Fruit fly (Drosophila melanogaster): Measurements from ENCODE around the gene Cnot4.

Cnot4 gene

dm6 chr2L:10387869-10388726, 8.4 kb upstream of the Cnot4 start, which contains the start of gene da:
TSS of gene da (plus strand) at chr2L:10388105.
- TF ChIP-seq fru (GFP tag; optimal IDR thresholded peaks at IDR 0.05), result peak; percentile 39
- TF ChIP-seq HLH106 (tag; optimal IDR thresholded peaks at IDR 0.05), result peak; percentile 61
- TF ChIP-seq Myc (optimal IDR thresholded peaks at IDR 0.05), result no peak
- no peak for TF ChIP-seq tai (GFP tag; optimal IDR thresholded peaks at IDR 0.05)
- peak in 1 of 2 experiments; percentile 24 for TF ChIP-seq foxo (GFP tag; optimal IDR thresholded peaks at IDR 0.05)
- TF ChIP-seq br (GFP tag; optimal IDR thresholded peaks at IDR 0.05), result no peak
- peak; percentile 31 for TF ChIP-seq sage (GFP tag; optimal IDR thresholded peaks at IDR 0.05)
- TF ChIP-seq sv (GFP tag; optimal IDR thresholded peaks at IDR 0.05), result peak; percentile 15
- no peak for TF ChIP-seq Hr78 (GFP tag; optimal IDR thresholded peaks at IDR 0.05)
- peak; percentile 55 for TF ChIP-seq rgr (GFP tag; optimal IDR thresholded peaks at IDR 0.05)
- peak; percentile 94 for TF ChIP-seq N (GFP tag; optimal IDR thresholded peaks at IDR 0.05)
- TF ChIP-seq GATAd (GFP tag; optimal IDR thresholded peaks at IDR 0.05), result no peak
- peak; percentile 47 for TF ChIP-seq Sp1 (GFP tag; optimal IDR thresholded peaks at IDR 0.05)
- no peak for TF ChIP-seq Hr83 (GFP tag; optimal IDR thresholded peaks at IDR 0.05; ENCODE audit: poor library complexity, severe bottlenecking)
- peak; percentile 12 for TF ChIP-seq CG9705 (GFP tag; optimal IDR thresholded peaks at IDR 0.05)
- no peak for TF ChIP-seq Mio (GFP tag; optimal IDR thresholded peaks at IDR 0.05)
- TF ChIP-seq pan (optimal IDR thresholded peaks at IDR 0.05), result no peak
- TF ChIP-seq dl (GFP tag; optimal IDR thresholded peaks at IDR 0.05; ENCODE audit: insufficient read depth in 1 of 2, partially characterized antibody in 2 of 2), result no peak
- TF ChIP-seq dmrt93B (GFP tag; optimal IDR thresholded peaks at IDR 0.05), result no peak
- TF ChIP-seq woc (GFP tag; optimal IDR thresholded peaks at IDR 0.05), result peak; percentile 64
- TF ChIP-seq Vsx2 (GFP tag; optimal IDR thresholded peaks at IDR 0.05; ENCODE audit: partially characterized antibody), result no peak
- TF ChIP-seq OdsH (GFP tag; optimal IDR thresholded peaks at IDR 0.05), result no peak
- no peak for TF ChIP-seq Rel (GFP tag; optimal IDR thresholded peaks at IDR 0.05)
- peak; percentile 39 for TF ChIP-seq Rel (tag; optimal IDR thresholded peaks at IDR 0.05)
- no peak for TF ChIP-seq Abd-B (GFP tag; optimal IDR thresholded peaks at IDR 0.05)
- TF ChIP-seq usp (GFP tag; optimal IDR thresholded peaks at IDR 0.05), result no peak
- peak; percentile 69 for TF ChIP-seq lola (GFP tag; optimal IDR thresholded peaks at IDR 0.05)
- TF ChIP-seq jim (GFP tag; optimal IDR thresholded peaks at IDR 0.05), result no peak
- TF ChIP-seq psq (GFP tag; optimal IDR thresholded peaks at IDR 0.05), result peak; percentile 8
- no peak for TF ChIP-seq Dif (GFP tag; optimal IDR thresholded peaks at IDR 0.05; ENCODE audit: partially characterized antibody)
- TF ChIP-seq Hnf4 (GFP tag; optimal IDR thresholded peaks at IDR 0.05), result peak; percentile 52
- peak; percentile 56 for TF ChIP-seq Jra (GFP tag; optimal IDR thresholded peaks at IDR 0.05)
- no peak for TF ChIP-seq CG32264 (GFP tag; optimal IDR thresholded peaks at IDR 0.05)
- TF ChIP-seq dsf (GFP tag; optimal IDR thresholded peaks at IDR 0.05; ENCODE audit: borderline replicate concordance), result no peak
- no peak for TF ChIP-seq CrebA (GFP tag; optimal IDR thresholded peaks at IDR 0.05; ENCODE audit: borderline replicate concordance)
- no peak for TF ChIP-seq brk (GFP tag; optimal IDR thresholded peaks at IDR 0.05)
- peak; percentile 56 for TF ChIP-seq h (GFP tag; optimal IDR thresholded peaks at IDR 0.05)
- peak; percentile 33 for TF ChIP-seq ey (GFP tag; optimal IDR thresholded peaks at IDR 0.05)
- no peak for TF ChIP-seq Dfd (GFP tag; optimal IDR thresholded peaks at IDR 0.05)

DNA sequence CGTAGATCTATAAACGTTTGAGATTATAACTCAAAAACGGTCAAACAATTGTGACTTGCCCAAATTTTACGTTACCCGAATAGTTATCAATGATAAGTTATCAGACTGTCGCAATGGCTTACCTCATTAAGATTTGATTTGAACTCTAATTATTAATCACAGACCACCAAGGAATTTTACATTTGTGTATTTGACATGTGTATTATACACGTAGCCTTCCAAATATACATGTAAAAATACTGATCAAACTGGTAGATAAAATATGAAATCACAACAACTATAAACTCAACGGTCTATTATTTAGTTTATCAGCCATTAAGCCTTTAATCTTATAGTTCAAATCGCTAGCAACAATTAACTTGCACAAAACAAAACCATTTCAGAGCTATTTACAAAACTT, 3.0 kb upstream of the Cnot4 start:
- TF ChIP-seq sage (GFP tag; optimal IDR thresholded peaks at IDR 0.05), result no peak
- no peak for TF ChIP-seq Hr78 (GFP tag; optimal IDR thresholded peaks at IDR 0.05)
- TF ChIP-seq Sp1 (GFP tag; optimal IDR thresholded peaks at IDR 0.05), result no peak
- TF ChIP-seq brk (GFP tag; optimal IDR thresholded peaks at IDR 0.05), result no peak
- TF ChIP-seq N (GFP tag; optimal IDR thresholded peaks at IDR 0.05), result no peak
- TF ChIP-seq br (GFP tag; optimal IDR thresholded peaks at IDR 0.05), result no peak
- no peak for TF ChIP-seq Rel (GFP tag; optimal IDR thresholded peaks at IDR 0.05)
- no peak for TF ChIP-seq Rel (tag; optimal IDR thresholded peaks at IDR 0.05)
- no peak for TF ChIP-seq Hnf4 (GFP tag; optimal IDR thresholded peaks at IDR 0.05)
- TF ChIP-seq foxo (GFP tag; optimal IDR thresholded peaks at IDR 0.05), result no peak
- no peak for TF ChIP-seq Myc (optimal IDR thresholded peaks at IDR 0.05)
- TF ChIP-seq Jra (GFP tag; optimal IDR thresholded peaks at IDR 0.05), result no peak
- TF ChIP-seq sv (GFP tag; optimal IDR thresholded peaks at IDR 0.05), result no peak
- TF ChIP-seq tai (GFP tag; optimal IDR thresholded peaks at IDR 0.05), result no peak
- no peak for TF ChIP-seq dsf (GFP tag; optimal IDR thresholded peaks at IDR 0.05; ENCODE audit: borderline replicate concordance)
- TF ChIP-seq fru (GFP tag; optimal IDR thresholded peaks at IDR 0.05), result no peak
- TF ChIP-seq Vsx2 (GFP tag; optimal IDR thresholded peaks at IDR 0.05; ENCODE audit: partially characterized antibody), result no peak
- no peak for TF ChIP-seq h (GFP tag; optimal IDR thresholded peaks at IDR 0.05)
- TF ChIP-seq Abd-B (GFP tag; optimal IDR thresholded peaks at IDR 0.05), result no peak
- TF ChIP-seq pan (optimal IDR thresholded peaks at IDR 0.05), result no peak
- no peak for TF ChIP-seq CG9705 (GFP tag; optimal IDR thresholded peaks at IDR 0.05)
